Fruit fly (Drosophila melanogaster): Measurements from ENCODE around the gene CG15537.

- no peak for TF ChIP-seq CG32121 (GFP tag; IDR thresholded peaks at IDR 0.05)
- no peak for TF ChIP-seq CG15710 (tag; optimal IDR thresholded peaks at IDR 0.05)
- TF ChIP-seq D1 (tag; optimal IDR thresholded peaks at IDR 0.05) = no peak
- no peak for TF ChIP-seq CG8301 (tag; optimal IDR thresholded peaks at IDR 0.05)
- TF ChIP-seq fd96Ca (GFP tag; IDR thresholded peaks at IDR 0.05) = no peak
- no peak for TF ChIP-seq Ets98B (GFP tag; IDR thresholded peaks at IDR 0.05)
- TF ChIP-seq CG4496 (GFP tag; IDR thresholded peaks at IDR 0.05) = no peak
- no peak for TF ChIP-seq CG17806 (tag; optimal IDR thresholded peaks at IDR 0.05)
Measured at dm6 chr3R:30475910-30476309, 32.5 kb upstream of the CG15537 start.

Data from whole organism, pupa.